Fruit fly (Drosophila melanogaster) whole organism, prepupa: Measurements from ENCODE around the gene MME1.
A peak's percentile ranks its signal among the peaks of the same experiment; 100 is the strongest.

ENCODE experiments used
- Blimp-1 ChIP-seq: fragments of 200-800 bp; sonication (Bioruptor generic); optimal IDR thresholded peaks from 3 replicates; lab custom pipeline; 2017; ENCODE audit warnings: missing biosample characterization, missing genetic modification characterization, mild to moderate bottlenecking, moderate library complexity, missing genetic modification reagents
- CG10631 ChIP-seq: fragments of 200-800 bp; sonication (Bioruptor generic); optimal IDR thresholded peaks from 2 replicates; lab custom pipeline; 2016; ENCODE audit warnings: missing biosample characterization, missing genetic modification characterization
- CG10669 ChIP-seq: fragments of 200-800 bp; sonication (Bioruptor generic); optimal IDR thresholded peaks from 3 replicates; lab custom pipeline; 2018; ENCODE audit warnings: missing biosample characterization, mild to moderate bottlenecking, missing genetic modification characterization, moderate library complexity
- CG11762 ChIP-seq: fragments of 200-800 bp; sonication (Bioruptor generic); optimal IDR thresholded peaks from 3 replicates; lab custom pipeline; 2016; ENCODE audit warnings: missing biosample characterization, missing genetic modification characterization; ENCODE audit not compliant: insufficient read depth
- CG11902 ChIP-seq: fragments of 200-800 bp; sonication (Bioruptor generic); optimal IDR thresholded peaks from 3 replicates; lab custom pipeline; 2016; ENCODE audit warnings: missing biosample characterization, missing genetic modification characterization
- CG15336 ChIP-seq: fragments of 200-800 bp; sonication (Bioruptor generic); IDR thresholded peaks from 2 replicates; pipeline ENCODE4 v1.3.6; 2022; ENCODE audit warnings: missing biosample characterization, missing genetic modification characterization
- CG1621 ChIP-seq: fragments of 200-800 bp; sonication (Bioruptor generic); optimal IDR thresholded peaks from 3 replicates; lab custom pipeline; 2018; ENCODE audit warnings: missing biosample characterization, mild to moderate bottlenecking, missing genetic modification characterization
- CG16779 ChIP-seq: fragments of 200-800 bp; sonication (Bioruptor generic); optimal IDR thresholded peaks from 3 replicates; lab custom pipeline; 2017; ENCODE audit warnings: missing biosample characterization, mild to moderate bottlenecking, missing genetic modification characterization
- CG3032 ChIP-seq: fragments of 200-800 bp; optimal IDR thresholded peaks from 2 replicates; lab custom pipeline; 2019; ENCODE audit warnings: missing biosample characterization, mild to moderate bottlenecking, missing genetic modification characterization, moderate library complexity
- CG32006 ChIP-seq: fragments of 200-800 bp; sonication (Bioruptor generic); optimal IDR thresholded peaks from 3 replicates; lab custom pipeline; 2017; ENCODE audit warnings: missing biosample characterization, mild to moderate bottlenecking, missing genetic modification characterization
- CG3919 ChIP-seq: fragments of 200-800 bp; sonication (Bioruptor generic); optimal IDR thresholded peaks from 3 replicates; lab custom pipeline; 2016; ENCODE audit warnings: missing biosample characterization, missing genetic modification characterization
- CG6163 ChIP-seq: fragments of 200-800 bp; sonication (Bioruptor generic); IDR thresholded peaks from 3 replicates; pipeline ENCODE4 v1.3.6; 2022; ENCODE audit warnings: missing biosample characterization, missing genetic modification characterization
- CG6276 ChIP-seq: fragments of 200-800 bp; sonication (Bioruptor generic); optimal IDR thresholded peaks from 2 replicates; lab custom pipeline; 2017; ENCODE audit warnings: missing biosample characterization, mild to moderate bottlenecking, missing genetic modification characterization
- CG6792 ChIP-seq: fragments of 200-800 bp; sonication (Bioruptor generic); optimal IDR thresholded peaks from 3 replicates; lab custom pipeline; 2016; ENCODE audit warnings: missing biosample characterization, missing genetic modification characterization
- CG6808 ChIP-seq: fragments of 200-800 bp; sonication (Bioruptor generic); optimal IDR thresholded peaks from 3 replicates; lab custom pipeline; 2017; ENCODE audit warnings: missing biosample characterization, missing genetic modification characterization, mild to moderate bottlenecking, moderate library complexity, missing genetic modification reagents
- CG6854 ChIP-seq: fragments of 200-800 bp; sonication (Bioruptor generic); optimal IDR thresholded peaks from 2 replicates; lab custom pipeline; 2017; ENCODE audit warnings: missing biosample characterization, mild to moderate bottlenecking, missing genetic modification characterization
- CG7368 ChIP-seq: fragments of 200-800 bp; sonication (Bioruptor generic); optimal IDR thresholded peaks from 3 replicates; lab custom pipeline; 2016; ENCODE audit warnings: missing biosample characterization, missing genetic modification characterization
- CG8119 ChIP-seq: fragments of 200-800 bp; sonication (Bioruptor generic); IDR thresholded peaks from 3 replicates; pipeline ENCODE4 v1.3.6; 2022; ENCODE audit warnings: missing biosample characterization, missing genetic modification characterization
- CG8319 ChIP-seq: fragments of 200-800 bp; sonication (Bioruptor generic); optimal IDR thresholded peaks from 3 replicates; lab custom pipeline; 2016; ENCODE audit warnings: missing biosample characterization, missing genetic modification characterization
- CG8632 ChIP-seq: fragments of 200-800 bp; sonication (Bioruptor generic); optimal IDR thresholded peaks from 3 replicates; lab custom pipeline; 2016; ENCODE audit warnings: missing biosample characterization, missing genetic modification characterization
- CG9139 ChIP-seq: fragments of 200-800 bp; sonication (Bioruptor generic); optimal IDR thresholded peaks from 3 replicates; lab custom pipeline; 2017; ENCODE audit warnings: missing biosample characterization, mild to moderate bottlenecking, missing genetic modification characterization
- Eip75B ChIP-seq: fragments of 200-800 bp; sonication (Bioruptor generic); optimal IDR thresholded peaks from 3 replicates; lab custom pipeline; 2016; ENCODE audit warnings: missing biosample characterization, missing genetic modification characterization
- Eip93F ChIP-seq: fragments of 200-800 bp; sonication (Bioruptor generic); optimal IDR thresholded peaks from 2 replicates; lab custom pipeline; 2016; ENCODE audit warnings: missing biosample characterization, mild to moderate bottlenecking, missing genetic modification characterization
- Hr38 ChIP-seq: sonication (Bioruptor generic); optimal IDR thresholded peaks from 2 replicates; lab custom pipeline; 2016; ENCODE audit warnings: missing biosample characterization, missing genetic modification characterization
- Met ChIP-seq: fragments of 200-800 bp; sonication (Bioruptor generic); optimal IDR thresholded peaks from 3 replicates; lab custom pipeline; 2016; ENCODE audit warnings: missing biosample characterization, missing genetic modification characterization
- OdsH ChIP-seq: fragments of 200-800 bp; sonication (Bioruptor generic); optimal IDR thresholded peaks from 3 replicates; lab custom pipeline; 2016; ENCODE audit warnings: missing biosample characterization, missing genetic modification characterization
- Smox ChIP-seq: fragments of 200-800 bp; sonication (Bioruptor generic); optimal IDR thresholded peaks from 3 replicates; lab custom pipeline; 2016; ENCODE audit warnings: missing biosample characterization, missing genetic modification characterization
- Sox102F ChIP-seq: fragments of 200-800 bp; sonication (Bioruptor generic); optimal IDR thresholded peaks from 2 replicates; lab custom pipeline; 2016; ENCODE audit warnings: missing biosample characterization, mild to moderate bottlenecking, missing genetic modification characterization
- Sox14 ChIP-seq: fragments of 200-800 bp; sonication (Bioruptor generic); optimal IDR thresholded peaks from 3 replicates; lab custom pipeline; 2016; ENCODE audit warnings: missing biosample characterization, missing genetic modification characterization
- achi ChIP-seq: fragments of 200-800 bp; sonication (Bioruptor generic); optimal IDR thresholded peaks from 3 replicates; lab custom pipeline; 2016; ENCODE audit warnings: missing biosample characterization, missing genetic modification characterization
- acj6 ChIP-seq: fragments of 200-800 bp; sonication (Bioruptor generic); optimal IDR thresholded peaks from 3 replicates; lab custom pipeline; 2016; ENCODE audit warnings: missing biosample characterization, missing genetic modification characterization
- dsx ChIP-seq: fragments of 200-800 bp; optimal IDR thresholded peaks from 3 replicates; lab custom pipeline; 2019; ENCODE audit warnings: missing biosample characterization, mild to moderate bottlenecking, missing genetic modification characterization, moderate library complexity; ENCODE audit not compliant: poor library complexity, severe bottlenecking
- eg ChIP-seq: fragments of 200-800 bp; sonication (Bioruptor generic); IDR thresholded peaks from 3 replicates; pipeline ENCODE4 v1.3.6; 2022; ENCODE audit warnings: missing biosample characterization, missing genetic modification characterization
- fd85E ChIP-seq: fragments of 200-800 bp; sonication (Bioruptor generic); optimal IDR thresholded peaks from 3 replicates; lab custom pipeline; 2016; ENCODE audit warnings: missing biosample characterization, missing genetic modification characterization
- fkh ChIP-seq: fragments of 200-800 bp; sonication (Bioruptor generic); optimal IDR thresholded peaks from 3 replicates; lab custom pipeline; 2017; ENCODE audit warnings: missing biosample characterization, mild to moderate bottlenecking, missing genetic modification characterization, moderate library complexity
- lz ChIP-seq: fragments of 200-800 bp; sonication (Bioruptor generic); optimal IDR thresholded peaks from 3 replicates; lab custom pipeline; 2016; ENCODE audit warnings: missing biosample characterization, missing genetic modification characterization
- net ChIP-seq: fragments of 200-800 bp; sonication (Bioruptor generic); optimal IDR thresholded peaks from 3 replicates; lab custom pipeline; 2016; ENCODE audit warnings: missing biosample characterization, missing genetic modification characterization
- pdm3 ChIP-seq: fragments of 200-800 bp; sonication (Bioruptor generic); optimal IDR thresholded peaks from 3 replicates; lab custom pipeline; 2016; ENCODE audit warnings: missing biosample characterization, missing genetic modification characterization
- spab ChIP-seq: fragments of 200-800 bp; sonication (Bioruptor generic); optimal IDR thresholded peaks from 2 replicates; lab custom pipeline; 2017; ENCODE audit warnings: missing biosample characterization, mild to moderate bottlenecking, missing genetic modification characterization, missing genetic modification reagents
- ss ChIP-seq, 2 experiments: fragments of 200-800 bp; sonication (Bioruptor generic); optimal IDR thresholded peaks; 2 replicates in 1 of 2; 3 replicates in 1 of 2; lab custom pipeline; 2017 to 2018; ENCODE audit warnings: mild to moderate bottlenecking in 2 of 2, missing biosample characterization in 2 of 2, missing genetic modification characterization in 2 of 2, moderate library complexity in 1 of 2
- topi ChIP-seq: fragments of 200-800 bp; sonication (Bioruptor generic); optimal IDR thresholded peaks from 3 replicates; lab custom pipeline; 2016; ENCODE audit warnings: missing biosample characterization, missing genetic modification characterization
- vri ChIP-seq: fragments of 200-800 bp; sonication (Bioruptor generic); optimal IDR thresholded peaks from 3 replicates; lab custom pipeline; 2016; ENCODE audit warnings: missing biosample characterization, mild to moderate bottlenecking, missing genetic modification characterization

Gene MME1

dm6 chr2L:7023614-7024259 lies 3.6 kb upstream of the MME1 start, which contains the start of gene Gart (continued):
- no peak for TF ChIP-seq CG8319
- TF ChIP-seq Eip93F (GFP tag; lab: Kevin White, UChicago), result peak; percentile 77
- TF ChIP-seq CG32006 (GFP tag; lab: Kevin White, UChicago), result peak; percentile 74
- no peak for TF ChIP-seq Hr38
- peak; percentile 72 for TF ChIP-seq acj6 (GFP tag; lab: Kevin White, UChicago)
- TF ChIP-seq CG6163 (GFP tag; lab: Robert Waterston, UW), result peak; percentile 80
- TF ChIP-seq dsx, result peak; percentile 50
- peak; percentile 59 for TF ChIP-seq achi (GFP tag; lab: Kevin White, UChicago)
- no peak for TF ChIP-seq CG6854
- TF ChIP-seq Eip75B (GFP tag; lab: Kevin White, UChicago), result peak; percentile 75
- peak; percentile 16 for TF ChIP-seq CG1621
- peak; percentile 87 for TF ChIP-seq Sox102F (GFP tag; lab: Kevin White, UChicago)
- no peak for TF ChIP-seq CG11762 (GFP tag; lab: Kevin White, UChicago)
- no peak for TF ChIP-seq CG16779 (tag; lab: Kevin White, UChicago)
- peak; percentile 59 for TF ChIP-seq CG11902 (GFP tag; lab: Kevin White, UChicago)
- TF ChIP-seq pdm3 (GFP tag; lab: Kevin White, UChicago), result peak; percentile 79
- TF ChIP-seq vri (GFP tag; lab: Kevin White, UChicago), result peak; percentile 87
- peak; percentile 88 for TF ChIP-seq topi (GFP tag; lab: Kevin White, UChicago)
- peak in 1 of 2 experiments; percentile 59 for TF ChIP-seq ss (GFP tag; optimal IDR thresholded peaks at IDR 0.05; lab: Kevin White, UChicago)
- peak; percentile 87 for TF ChIP-seq Met (GFP tag; lab: Kevin White, UChicago)
- no peak for TF ChIP-seq CG6808 (GFP tag; lab: Kevin White, UChicago)
- TF ChIP-seq OdsH (GFP tag; lab: Kevin White, UChicago), result peak; percentile 76
- peak; percentile 77 for TF ChIP-seq net (GFP tag; lab: Kevin White, UChicago)
- no peak; the same call in 2 of the 3 replicates for TF ChIP-seq eg (GFP tag; lab: Robert Waterston, UW)
- no peak for TF ChIP-seq CG9139
- TF ChIP-seq CG3919 (GFP tag; lab: Kevin White, UChicago), result peak; percentile 77
- TF ChIP-seq CG6792 (GFP tag; lab: Kevin White, UChicago), result peak; percentile 70
- peak; percentile 94 for TF ChIP-seq fkh (GFP tag; lab: Kevin White, UChicago)
- TF ChIP-seq fd85E (GFP tag; lab: Kevin White, UChicago), result no peak
- TF ChIP-seq spab (GFP tag; lab: Kevin White, UChicago), result no peak
- peak; percentile 87 for TF ChIP-seq Smox (GFP tag; lab: Kevin White, UChicago)
- no peak for TF ChIP-seq CG10669 (GFP tag; lab: Kevin White, UChicago)
- peak; percentile 71 for TF ChIP-seq CG8119
- TF ChIP-seq CG10631 (GFP tag; lab: Kevin White, UChicago), result peak; percentile 63
- TF ChIP-seq Blimp-1, result no peak
- TF ChIP-seq CG7368 (GFP tag; lab: Kevin White, UChicago), result peak; percentile 13
- TF ChIP-seq lz (GFP tag; lab: Kevin White, UChicago), result peak; percentile 91
- TF ChIP-seq CG3032 (tag; lab: Kevin White, UChicago), result no peak
- TF ChIP-seq CG15336 (GFP tag; lab: Robert Waterston, UW), result peak; percentile 65
- TF ChIP-seq Sox14 (GFP tag; lab: Kevin White, UChicago), result peak; percentile 88
- no peak for TF ChIP-seq CG6276
- peak; percentile 52 for TF ChIP-seq CG8632 (GFP tag; lab: Kevin White, UChicago)
